Worm (Caenorhabditis elegans) whole organism, early embryonic: Measurements from ENCODE around the gene acr-25.

Experiments
- B0310.2 ChIP-seq: sonication (generic microtip); optimal IDR thresholded peaks from 2 replicates; lab custom pipeline; 2016; ENCODE audit warnings: mild to moderate bottlenecking, missing genetic modification characterization, missing compliant biosample characterization
- F13C5.2 ChIP-seq: sonication (generic microtip); optimal IDR thresholded peaks from 2 replicates; lab custom pipeline; 2017; ENCODE audit warnings: mild to moderate bottlenecking, missing genetic modification characterization, inconsistent platforms, missing compliant biosample characterization
- aly-1 ChIP-seq: sonication (generic microtip); optimal IDR thresholded peaks from 2 replicates; lab custom pipeline; 2016; ENCODE audit warnings: missing genetic modification characterization, missing compliant biosample characterization
- ama-1 ChIP-seq: fragments of 150-350 bp; optimal IDR thresholded peaks from 2 replicates; lab custom pipeline; 2014
- ceh-13 ChIP-seq: fragments of 200-800 bp; sonication (Bioruptor generic); optimal IDR thresholded peaks from 2 replicates; lab custom pipeline; 2018; ENCODE audit warnings: mild to moderate bottlenecking, missing genetic modification characterization, missing compliant biosample characterization
- ceh-36 ChIP-seq: sonication (generic microtip); optimal IDR thresholded peaks from 2 replicates; lab custom pipeline; 2016; ENCODE audit warnings: missing genetic modification characterization, inconsistent platforms, missing compliant biosample characterization
- ets-7 ChIP-seq: sonication (generic microtip); optimal IDR thresholded peaks from 2 replicates; lab custom pipeline; 2016; ENCODE audit warnings: missing genotype, missing genetic modification characterization, missing compliant biosample characterization
- flt-1 ChIP-seq: fragments of 200-800 bp; sonication (Bioruptor generic); IDR thresholded peaks from 2 replicates; pipeline ENCODE4 v1.3.6; 2022; ENCODE audit warnings: missing genetic modification characterization, missing compliant biosample characterization
- hmbx-1 ChIP-seq: sonication (generic microtip); optimal IDR thresholded peaks from 2 replicates; lab custom pipeline; 2016; ENCODE audit warnings: mild to moderate bottlenecking, missing genetic modification characterization, missing compliant biosample characterization
- hmg-4 ChIP-seq: fragments of 200-800 bp; sonication (Bioruptor generic); optimal IDR thresholded peaks from 2 replicates; lab custom pipeline; 2018; ENCODE audit warnings: mild to moderate bottlenecking, missing genetic modification characterization, missing compliant biosample characterization
- hnd-1 ChIP-seq: sonication (generic microtip); optimal IDR thresholded peaks from 2 replicates; lab custom pipeline; 2016; ENCODE audit warnings: missing genetic modification characterization, missing compliant biosample characterization
- pes-1 ChIP-seq: fragments of 200-800 bp; sonication (Bioruptor generic); IDR thresholded peaks from 2 replicates; pipeline ENCODE4 v1.3.6; 2022; ENCODE audit warnings: missing genetic modification reagents, missing genetic modification characterization, missing compliant biosample characterization
- scrt-1 ChIP-seq: fragments of 200-800 bp; sonication (Bioruptor generic); IDR thresholded peaks from 2 replicates; pipeline ENCODE4 v1.3.6; 2022; ENCODE audit warnings: missing genetic modification characterization, missing compliant biosample characterization
- sea-1 ChIP-seq: fragments of 200-800 bp; sonication (Bioruptor generic); conservative IDR thresholded peaks from 2 replicates; pipeline ENCODE4 v1.3.6; 2022; ENCODE audit warnings: missing genetic modification characterization, missing compliant biosample characterization
- tbx-11 ChIP-seq: fragments of 200-800 bp; sonication (Bioruptor generic); IDR thresholded peaks from 2 replicates; pipeline ENCODE4 v1.3.6; 2022; ENCODE audit warnings: missing genetic modification characterization, missing compliant biosample characterization
- tbx-37 ChIP-seq: fragments of 200-800 bp; sonication (Bioruptor generic); conservative IDR thresholded peaks from 2 replicates; pipeline ENCODE4 v1.3.6; 2022; ENCODE audit warnings: missing genetic modification reagents, missing genetic modification characterization, missing compliant biosample characterization
- tra-4 ChIP-seq: sonication (generic microtip); optimal IDR thresholded peaks from 2 replicates; lab custom pipeline; 2017; ENCODE audit warnings: missing genetic modification characterization, missing compliant biosample characterization

The acr-25 gene

ce11 chrIV:6431582-6431981 is 32.5 kb upstream of the acr-25 start, which contains the start of gene acp-7:
Gene acp-7 (minus strand): TSS chrIV:6431682.
- TF ChIP-seq tbx-11 = no peak
- TF ChIP-seq aly-1 (tag; lab: Kevin White, UChicago) = no peak
- no peak for TF ChIP-seq tra-4
- no peak for TF ChIP-seq ets-7 (tag; lab: Kevin White, UChicago)
- no peak for TF ChIP-seq scrt-1
- TF ChIP-seq sea-1 (GFP tag; lab: Robert Waterston, UW) = no peak
- TF ChIP-seq ceh-13 = no peak
- TF ChIP-seq pes-1 (GFP tag; lab: Robert Waterston, UW) = no peak
- no peak for TF ChIP-seq hnd-1 (tag; lab: Kevin White, UChicago)
- TF ChIP-seq hmg-4 = no peak
- TF ChIP-seq tbx-37 (GFP tag; lab: Robert Waterston, UW) = no peak
- no peak for TF ChIP-seq ceh-36 (tag; lab: Kevin White, UChicago)
- no peak for TF ChIP-seq B0310.2
- TF ChIP-seq ama-1 (lab: Kevin White, UChicago) = no peak
- no peak for TF ChIP-seq flt-1 (GFP tag; lab: Robert Waterston, UW)
- TF ChIP-seq F13C5.2 (tag; lab: Kevin White, UChicago) = no peak

ce11 chrIV:6432375-6432774 is 31.7 kb upstream of the acr-25 start:
- TF ChIP-seq scrt-1 (no peak), hmg-4 (no peak), hmbx-1 (no peak), sea-1 (GFP tag; lab: Robert Waterston, UW) (no peak), ceh-13 (no peak), B0310.2 (no peak), pes-1 (GFP tag; lab: Robert Waterston, UW) (no peak), F13C5.2 (tag; lab: Kevin White, UChicago) (no peak), ets-7 (tag; lab: Kevin White, UChicago) (no peak), tbx-11 (no peak), tra-4 (no peak), flt-1 (GFP tag; lab: Robert Waterston, UW) (no peak), ama-1 (lab: Kevin White, UChicago) (no peak), aly-1 (tag; lab: Kevin White, UChicago) (no peak), tbx-37 (GFP tag; lab: Robert Waterston, UW) (no peak), hnd-1 (tag; lab: Kevin White, UChicago) (no peak)

DNA sequence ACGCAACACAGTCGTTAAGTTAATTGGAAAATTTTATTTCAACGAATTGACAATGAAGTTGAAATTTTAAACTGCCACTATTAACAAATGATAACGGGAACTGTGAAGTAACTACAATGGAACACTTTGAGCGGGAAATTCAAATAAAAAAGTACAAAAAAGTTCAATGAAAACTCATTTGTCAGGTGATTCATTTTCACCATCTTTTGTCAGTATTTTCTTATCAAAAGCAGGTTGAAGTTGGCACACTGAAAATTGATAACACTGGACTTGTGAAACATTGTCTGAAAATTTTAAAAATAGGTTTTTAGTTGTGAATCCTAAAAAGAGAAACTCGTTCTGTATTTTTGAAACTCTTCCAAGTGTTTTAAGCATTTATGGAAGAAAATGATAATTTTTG is 30.7 kb upstream of the acr-25 start:
- TF ChIP-seq hmg-4 (no peak), ceh-36 (tag; lab: Kevin White, UChicago) (no peak), tbx-11 (no peak), sea-1 (GFP tag; lab: Robert Waterston, UW) (no peak), B0310.2 (no peak), F13C5.2 (tag; lab: Kevin White, UChicago) (no peak), tbx-37 (GFP tag; lab: Robert Waterston, UW) (no peak), hmbx-1 (no peak), aly-1 (tag; lab: Kevin White, UChicago) (no peak), pes-1 (GFP tag; lab: Robert Waterston, UW) (no peak), ama-1 (lab: Kevin White, UChicago) (no peak), scrt-1 (no peak)

DNA sequence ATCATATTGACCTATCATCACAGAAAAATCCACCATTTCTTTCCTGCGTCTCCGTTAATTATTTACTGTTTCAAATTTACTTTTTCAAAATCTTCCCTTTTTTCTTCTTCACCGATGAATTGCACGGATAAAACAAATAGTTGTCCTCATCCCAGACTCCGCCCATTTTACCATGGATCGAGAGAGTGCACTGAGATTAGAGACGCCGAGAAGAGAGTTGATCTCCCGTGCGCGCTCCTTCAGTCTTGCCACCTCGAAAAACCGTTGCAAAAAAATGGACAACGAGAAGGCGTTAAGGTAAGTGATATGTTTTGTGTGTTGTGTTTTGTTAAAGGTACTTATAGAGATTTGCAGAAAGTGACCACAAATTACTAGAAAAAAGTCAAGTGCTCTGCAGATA is 26.1 kb upstream of the acr-25 start, which contains the start of gene dlc-5:
dlc-5 (plus strand) TSS at position 154 of the 400 bp plus-strand sequence.
- TF ChIP-seq B0310.2 = no peak
- no peak for TF ChIP-seq tra-4
- no peak for TF ChIP-seq ama-1 (lab: Kevin White, UChicago)
- no peak for TF ChIP-seq flt-1 (GFP tag; lab: Robert Waterston, UW)
- no peak for TF ChIP-seq hmbx-1
- TF ChIP-seq F13C5.2 (tag; lab: Kevin White, UChicago) = no peak
- TF ChIP-seq ceh-36 (tag; lab: Kevin White, UChicago) = no peak
- TF ChIP-seq tbx-11 = no peak
- TF ChIP-seq tbx-37 (GFP tag; lab: Robert Waterston, UW) = no peak
- no peak for TF ChIP-seq ceh-13
- TF ChIP-seq hnd-1 (tag; lab: Kevin White, UChicago) = no peak
- TF ChIP-seq hmg-4 = no peak
- no peak for TF ChIP-seq pes-1 (GFP tag; lab: Robert Waterston, UW)

ce11 chrIV:6441601-6442000 is 22.5 kb upstream of the acr-25 start, which contains the start of gene Y73B6BL.31:
Gene Y73B6BL.31 (plus strand): TSS chrIV:6441901.
- no peak for TF ChIP-seq hmbx-1
- TF ChIP-seq ceh-13 = no peak
- no peak for TF ChIP-seq tbx-37 (GFP tag; lab: Robert Waterston, UW)
- TF ChIP-seq B0310.2 = no peak
- TF ChIP-seq scrt-1 = no peak
- TF ChIP-seq ets-7 (tag; lab: Kevin White, UChicago) = no peak
- TF ChIP-seq ama-1 (lab: Kevin White, UChicago) = no peak
- TF ChIP-seq pes-1 (GFP tag; lab: Robert Waterston, UW) = no peak
- no peak for TF ChIP-seq hnd-1 (tag; lab: Kevin White, UChicago)

- no peak for TF ChIP-seq pes-1 (GFP tag; lab: Robert Waterston, UW)
- TF ChIP-seq sea-1 (GFP tag; lab: Robert Waterston, UW) = no peak
- no peak for TF ChIP-seq scrt-1
- TF ChIP-seq tra-4 = no peak
- no peak for TF ChIP-seq flt-1 (GFP tag; lab: Robert Waterston, UW)
- no peak for TF ChIP-seq tbx-11
- TF ChIP-seq B0310.2 = no peak
- no peak for TF ChIP-seq ets-7 (tag; lab: Kevin White, UChicago)
- no peak for TF ChIP-seq hmbx-1
Measured at ce11 chrIV:6442016-6442618, 22.0 kb upstream of the acr-25 start.

ce11 chrIV:6443018-6443417 is 21.1 kb upstream of the acr-25 start:
- TF ChIP-seq tbx-37 (GFP tag; lab: Robert Waterston, UW) (no peak), ceh-13 (no peak), tra-4 (no peak), tbx-11 (no peak), sea-1 (GFP tag; lab: Robert Waterston, UW) (no peak), F13C5.2 (tag; lab: Kevin White, UChicago) (no peak), ama-1 (lab: Kevin White, UChicago) (no peak), aly-1 (tag; lab: Kevin White, UChicago) (no peak)
